Fruit fly (Drosophila melanogaster): Measurements from ENCODE around the gene CG43093.

CG43093 gene

dm6 chr3R:22770207-22770606 is at the start of gene CG43093:
Gene CG43093, minus strand, starts transcription at chr3R:22770307.
- no peak for TF ChIP-seq CG17801 (GFP tag; optimal IDR thresholded peaks at IDR 0.05; ENCODE audit: partially characterized antibody)

dm6 chr3R:22816437-22817173 is 46.5 kb upstream of the CG43093 start:
- peak; percentile 94 for TF ChIP-seq CG17801 (GFP tag; optimal IDR thresholded peaks at IDR 0.05; ENCODE audit: partially characterized antibody)

dm6 chr3R:22816078-22816436 is 46.0 kb upstream of the CG43093 start, which contains the start of gene CG13840:
Gene CG13840, minus strand, starts transcription at chr3R:22816178.
- TF ChIP-seq CG17801 (GFP tag; optimal IDR thresholded peaks at IDR 0.05; ENCODE audit: partially characterized antibody), result no peak

dm6 chr3R:22810277-22810676 is 40.2 kb upstream of the CG43093 start:
- no peak for TF ChIP-seq CG17801 (GFP tag; optimal IDR thresholded peaks at IDR 0.05; ENCODE audit: partially characterized antibody)

dm6 chr3R:22807132-22807531 is 37.0 kb upstream of the CG43093 start:
- no peak for TF ChIP-seq CG17801 (GFP tag; optimal IDR thresholded peaks at IDR 0.05; ENCODE audit: partially characterized antibody)

- TF ChIP-seq CG17801 (GFP tag; optimal IDR thresholded peaks at IDR 0.05; ENCODE audit: partially characterized antibody), result no peak
Observed at dm6 chr3R:22803655-22804341, 33.7 kb upstream of the CG43093 start, which contains the start of gene CG7031. Gene CG7031, plus strand, starts transcription at chr3R:22804291.

dm6 chr3R:22793953-22794352 is 23.8 kb upstream of the CG43093 start:
- TF ChIP-seq CG17801 (GFP tag; optimal IDR thresholded peaks at IDR 0.05; ENCODE audit: partially characterized antibody), result no peak

- TF ChIP-seq CG17801 (GFP tag; optimal IDR thresholded peaks at IDR 0.05; ENCODE audit: partially characterized antibody), result no peak
Observed at dm6 chr3R:22789106-22789505, 19.0 kb upstream of the CG43093 start.

dm6 chr3R:22784674-22785316 is 14.7 kb upstream of the CG43093 start:
- TF ChIP-seq CG17801 (GFP tag; optimal IDR thresholded peaks at IDR 0.05; ENCODE audit: partially characterized antibody), result no peak

dm6 chr3R:22781412-22781811 is 11.3 kb upstream of the CG43093 start:
- peak; percentile 75 for TF ChIP-seq CG17801 (GFP tag; optimal IDR thresholded peaks at IDR 0.05; ENCODE audit: partially characterized antibody)

- no peak for TF ChIP-seq CG17801 (GFP tag; optimal IDR thresholded peaks at IDR 0.05; ENCODE audit: partially characterized antibody)
Observed at dm6 chr3R:22780135-22780534, 10.0 kb upstream of the CG43093 start.

- no peak for TF ChIP-seq CG17801 (GFP tag; optimal IDR thresholded peaks at IDR 0.05; ENCODE audit: partially characterized antibody)
Observed at dm6 chr3R:22776457-22776856, 6.3 kb upstream of the CG43093 start.

- TF ChIP-seq CG17801 (GFP tag; optimal IDR thresholded peaks at IDR 0.05; ENCODE audit: partially characterized antibody), result no peak
Observed at dm6 chr3R:22771670-22772069, 1.6 kb upstream of the CG43093 start, which contains the start of gene CG43095. Gene CG43095, minus strand, starts transcription at chr3R:22771770.

dm6 chr3R:22770887-22771286 is 780 bp upstream of the CG43093 start, which contains the start of gene CG43094:
Gene CG43094, minus strand, starts transcription at chr3R:22770987.
- no peak for TF ChIP-seq CG17801 (GFP tag; optimal IDR thresholded peaks at IDR 0.05; ENCODE audit: partially characterized antibody)

dm6 chr3R:22769567-22769966 is 540 bp downstream of the CG43093 start, which contains the start of gene CG43092:
Gene CG43092, minus strand, starts transcription at chr3R:22769667.
- TF ChIP-seq CG17801 (GFP tag; optimal IDR thresholded peaks at IDR 0.05; ENCODE audit: partially characterized antibody), result no peak

- TF ChIP-seq CG17801 (GFP tag; optimal IDR thresholded peaks at IDR 0.05; ENCODE audit: partially characterized antibody), result no peak
Observed at dm6 chr3R:22768633-22769032, 1.5 kb downstream of the CG43093 start, which contains the start of gene CG43091. Gene CG43091, minus strand, starts transcription at chr3R:22768733.

Measured in ovary, adult (tissue).